Worm (Caenorhabditis elegans) whole organism, young adult: Measurements from ENCODE around the gene K03H1.13.

Experiments
- F39B2.1 ChIP-seq: fragments of 200-800 bp; sonication (Bioruptor generic); IDR thresholded peaks from 2 replicates; pipeline ENCODE4 v1.3.6; 2022; ENCODE audit warnings: missing genetic modification reagents, missing genetic modification characterization, missing compliant biosample characterization
- F57A8.1 ChIP-seq: fragments of 200-800 bp; sonication (Bioruptor generic); optimal IDR thresholded peaks from 2 replicates; lab custom pipeline; 2018; ENCODE audit warnings: mild to moderate bottlenecking, missing genetic modification characterization, moderate library complexity, missing compliant biosample characterization
- Y95B8A.8 ChIP-seq: fragments of 200-800 bp; sonication (Bioruptor generic); IDR thresholded peaks from 2 replicates; pipeline ENCODE4 v1.3.6; 2022; ENCODE audit warnings: missing genetic modification reagents, missing genetic modification characterization, missing compliant biosample characterization
- ama-1 ChIP-seq, 3 experiments: fragments of 150-350 bp in 1 of 3; sonication (generic microtip) in 2 of 3; optimal IDR thresholded peaks; 2 replicates each; lab custom pipeline; 2014 to 2018; ENCODE audit warnings: missing biosample characterization in 2 of 3, missing genetic modification characterization in 2 of 3, missing genetic modification reagents in 2 of 3
- ceh-40 ChIP-seq: fragments of 200-800 bp; sonication (Bioruptor generic); IDR thresholded peaks from 2 replicates; pipeline ENCODE4 v1.3.6; 2022; ENCODE audit warnings: missing genetic modification characterization, missing compliant biosample characterization
- ceh-58 ChIP-seq: fragments of 200-800 bp; sonication (Bioruptor generic); IDR thresholded peaks from 2 replicates; pipeline ENCODE4 v1.3.6; 2022; ENCODE audit warnings: missing genetic modification characterization, missing compliant biosample characterization
- chd-7 ChIP-seq: sonication (generic microtip); optimal IDR thresholded peaks from 2 replicates; lab custom pipeline; 2016; ENCODE audit warnings: mild to moderate bottlenecking, missing genetic modification characterization, moderate library complexity, missing compliant biosample characterization
- ets-4 ChIP-seq: fragments of 200-800 bp; sonication (Bioruptor generic); optimal IDR thresholded peaks from 2 replicates; lab custom pipeline; 2018; ENCODE audit warnings: mild to moderate bottlenecking, missing genetic modification characterization, missing compliant biosample characterization
- lsy-27 ChIP-seq: sonication (generic microtip); optimal IDR thresholded peaks from 2 replicates; lab custom pipeline; 2017; ENCODE audit warnings: missing genetic modification characterization, mild to moderate bottlenecking, missing compliant biosample characterization, antibody characterized with exemption, missing genotype, borderline replicate concordance; ENCODE audit not compliant: insufficient read depth
- mel-28 ChIP-seq: sonication (generic microtip); optimal IDR thresholded peaks from 2 replicates; lab custom pipeline; 2016; ENCODE audit warnings: borderline replicate concordance, mild to moderate bottlenecking, missing genetic modification characterization, missing compliant biosample characterization
- nfya-1 ChIP-seq: sonication (generic microtip); optimal IDR thresholded peaks from 2 replicates; lab custom pipeline; 2017; ENCODE audit warnings: antibody characterized with exemption, missing compliant biosample characterization, missing genetic modification characterization, borderline replicate concordance; ENCODE audit not compliant: insufficient read depth
- sea-2 ChIP-seq: fragments of 200-800 bp; sonication (Bioruptor generic); IDR thresholded peaks from 2 replicates; pipeline ENCODE4 v1.3.6; 2022; ENCODE audit warnings: missing genetic modification characterization, missing compliant biosample characterization
- tbp1 ChIP-seq: fragments of 200-800 bp; sonication (Bioruptor generic); optimal IDR thresholded peaks from 2 replicates; lab custom pipeline; 2018; ENCODE audit warnings: mild to moderate bottlenecking, missing genetic modification characterization, missing compliant biosample characterization
- ztf-3 ChIP-seq: fragments of 200-800 bp; sonication (Bioruptor generic); optimal IDR thresholded peaks from 2 replicates; lab custom pipeline; 2018; ENCODE audit warnings: mild to moderate bottlenecking, missing genetic modification characterization, missing compliant biosample characterization

DNA sequence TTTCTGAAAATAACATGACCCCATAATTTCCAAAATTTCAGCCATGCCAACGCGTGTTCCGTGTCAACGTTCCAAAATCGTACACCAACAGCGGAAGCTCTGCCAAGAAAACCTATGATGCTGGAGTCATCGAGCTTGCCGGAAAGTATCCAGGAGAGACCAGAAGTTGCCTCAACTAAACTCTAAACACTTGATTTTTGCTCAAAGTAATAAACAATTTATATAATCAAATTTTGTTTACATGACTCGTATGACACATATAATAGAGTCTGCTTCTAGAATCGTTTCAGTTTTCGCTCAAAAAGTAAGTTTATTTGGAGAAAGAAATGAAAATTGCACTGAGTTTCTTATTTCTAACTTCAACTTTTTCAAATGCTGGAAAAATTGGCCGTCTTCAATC lies 21.4 kb downstream of the K03H1.13 start, which contains the start of gene ttr-1:
- TF ChIP-seq F39B2.1 (GFP tag; lab: Robert Waterston, UW) = no peak
- no peak for TF ChIP-seq lsy-27 (tag; lab: Kevin White, UChicago)
- no peak for TF ChIP-seq sea-2 (GFP tag; lab: Robert Waterston, UW)
- TF ChIP-seq F57A8.1 (GFP tag; lab: Kevin White, UChicago) = no peak
- TF ChIP-seq Y95B8A.8 (GFP tag; lab: Robert Waterston, UW) = no peak
- no peak for TF ChIP-seq nfya-1 (tag; lab: Kevin White, UChicago)
- no peak for TF ChIP-seq ceh-58
- TF ChIP-seq mel-28 (tag; lab: Kevin White, UChicago) = no peak
- no peak for TF ChIP-seq ets-4
- TF ChIP-seq ztf-3 = no peak
- TF ChIP-seq ama-1 (optimal IDR thresholded peaks at IDR 0.05; lab: Kevin White, UChicago) = peak; percentile 48
- no peak for TF ChIP-seq ama-1 (GFP tag; optimal IDR thresholded peaks at IDR 0.05; lab: Kevin White, UChicago)
- no peak for TF ChIP-seq tbp1
- TF ChIP-seq ceh-40 (GFP tag; lab: Robert Waterston, UW) = no peak
- no peak for TF ChIP-seq chd-7 (tag; lab: Kevin White, UChicago)
